Fruit fly (Drosophila melanogaster): ENCODE measurements around the gene Surf4.

DNA sequence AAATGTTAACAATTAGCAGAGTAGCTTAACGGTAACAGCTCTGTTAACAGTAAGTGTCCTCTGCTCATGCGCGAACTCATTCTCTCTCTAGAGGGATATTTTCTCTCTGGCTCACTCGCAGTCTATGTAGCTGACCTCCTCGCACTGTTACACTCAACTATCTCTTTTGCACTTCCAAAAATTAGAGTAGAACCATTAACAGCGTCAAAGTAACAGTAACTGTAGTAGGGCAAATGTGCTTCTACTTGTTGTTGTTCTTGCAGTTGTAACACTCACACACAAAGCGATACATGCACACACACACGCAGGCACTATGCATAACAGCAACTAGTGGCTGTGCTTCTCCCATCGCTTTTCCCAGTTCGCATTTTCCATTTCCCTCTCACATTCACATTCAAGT is 33.1 kb upstream of the Surf4 start:
- TF ChIP-seq CG32121 (GFP tag; IDR thresholded peaks at IDR 0.05): no peak
- no peak for TF ChIP-seq CG13204 (GFP tag; optimal IDR thresholded peaks at IDR 0.05)
- no peak for TF ChIP-seq Pif1A (GFP tag; optimal IDR thresholded peaks at IDR 0.05)
- no peak for TF ChIP-seq Ets98B (GFP tag; IDR thresholded peaks at IDR 0.05)
- no peak for TF ChIP-seq EcR (GFP tag; optimal IDR thresholded peaks at IDR 0.05)
- no peak for TF ChIP-seq CG9948 (tag; optimal IDR thresholded peaks at IDR 0.05)
- no peak for TF ChIP-seq CG15710 (tag; optimal IDR thresholded peaks at IDR 0.05)
- no peak for TF ChIP-seq CG34367 (tag; optimal IDR thresholded peaks at IDR 0.05)
- no peak for TF ChIP-seq rn (GFP tag; IDR thresholded peaks at IDR 0.05)
- TF ChIP-seq CG8159 (tag; optimal IDR thresholded peaks at IDR 0.05): no peak
- no peak for TF ChIP-seq fd96Ca (GFP tag; IDR thresholded peaks at IDR 0.05)
- no peak for TF ChIP-seq CG14655 (GFP tag; optimal IDR thresholded peaks at IDR 0.05)

Measured in whole organism, pupa.